Fruit fly (Drosophila melanogaster) whole organism, prepupa: ENCODE results near the gene lap.

ENCODE experiments used
- CG10631 ChIP-seq: fragments of 200-800 bp; sonication (Bioruptor generic); optimal IDR thresholded peaks from 2 replicates; lab custom pipeline; 2016; ENCODE audit warnings: missing biosample characterization, missing genetic modification characterization
- CG10669 ChIP-seq: fragments of 200-800 bp; sonication (Bioruptor generic); optimal IDR thresholded peaks from 3 replicates; lab custom pipeline; 2018; ENCODE audit warnings: missing biosample characterization, mild to moderate bottlenecking, missing genetic modification characterization, moderate library complexity
- CG11762 ChIP-seq: fragments of 200-800 bp; sonication (Bioruptor generic); optimal IDR thresholded peaks from 3 replicates; lab custom pipeline; 2016; ENCODE audit warnings: missing biosample characterization, missing genetic modification characterization; ENCODE audit not compliant: insufficient read depth
- CG1621 ChIP-seq: fragments of 200-800 bp; sonication (Bioruptor generic); optimal IDR thresholded peaks from 3 replicates; lab custom pipeline; 2018; ENCODE audit warnings: missing biosample characterization, mild to moderate bottlenecking, missing genetic modification characterization
- CG16779 ChIP-seq: fragments of 200-800 bp; sonication (Bioruptor generic); optimal IDR thresholded peaks from 3 replicates; lab custom pipeline; 2017; ENCODE audit warnings: missing biosample characterization, mild to moderate bottlenecking, missing genetic modification characterization
- CG3032 ChIP-seq: fragments of 200-800 bp; optimal IDR thresholded peaks from 2 replicates; lab custom pipeline; 2019; ENCODE audit warnings: missing biosample characterization, mild to moderate bottlenecking, missing genetic modification characterization, moderate library complexity
- CG31627 ChIP-seq: fragments of 200-800 bp; sonication (Bioruptor generic); optimal IDR thresholded peaks from 3 replicates; lab custom pipeline; 2016; ENCODE audit warnings: missing biosample characterization, missing genetic modification characterization
- CG32006 ChIP-seq: fragments of 200-800 bp; sonication (Bioruptor generic); optimal IDR thresholded peaks from 3 replicates; lab custom pipeline; 2017; ENCODE audit warnings: missing biosample characterization, mild to moderate bottlenecking, missing genetic modification characterization
- CG34406 ChIP-seq: fragments of 200-800 bp; sonication (Bioruptor generic); optimal IDR thresholded peaks from 3 replicates; lab custom pipeline; 2016; ENCODE audit warnings: missing biosample characterization, missing genetic modification characterization
- CG3919 ChIP-seq: fragments of 200-800 bp; sonication (Bioruptor generic); optimal IDR thresholded peaks from 3 replicates; lab custom pipeline; 2016; ENCODE audit warnings: missing biosample characterization, missing genetic modification characterization
- CG4318 ChIP-seq: fragments of 200-800 bp; sonication (Bioruptor generic); optimal IDR thresholded peaks from 3 replicates; lab custom pipeline; 2017; ENCODE audit warnings: missing biosample characterization, mild to moderate bottlenecking, missing genetic modification characterization
- CG6163 ChIP-seq: fragments of 200-800 bp; sonication (Bioruptor generic); IDR thresholded peaks from 3 replicates; pipeline ENCODE4 v1.3.6; 2022; ENCODE audit warnings: missing biosample characterization, missing genetic modification characterization
- CG6792 ChIP-seq: fragments of 200-800 bp; sonication (Bioruptor generic); optimal IDR thresholded peaks from 3 replicates; lab custom pipeline; 2016; ENCODE audit warnings: missing biosample characterization, missing genetic modification characterization
- CG6808 ChIP-seq: fragments of 200-800 bp; sonication (Bioruptor generic); optimal IDR thresholded peaks from 3 replicates; lab custom pipeline; 2017; ENCODE audit warnings: missing biosample characterization, missing genetic modification characterization, mild to moderate bottlenecking, moderate library complexity, missing genetic modification reagents
- CG6854 ChIP-seq: fragments of 200-800 bp; sonication (Bioruptor generic); optimal IDR thresholded peaks from 2 replicates; lab custom pipeline; 2017; ENCODE audit warnings: missing biosample characterization, mild to moderate bottlenecking, missing genetic modification characterization
- CG7368 ChIP-seq: fragments of 200-800 bp; sonication (Bioruptor generic); optimal IDR thresholded peaks from 3 replicates; lab custom pipeline; 2016; ENCODE audit warnings: missing biosample characterization, missing genetic modification characterization
- CG8119 ChIP-seq: fragments of 200-800 bp; sonication (Bioruptor generic); IDR thresholded peaks from 3 replicates; pipeline ENCODE4 v1.3.6; 2022; ENCODE audit warnings: missing biosample characterization, missing genetic modification characterization
- CG8632 ChIP-seq: fragments of 200-800 bp; sonication (Bioruptor generic); optimal IDR thresholded peaks from 3 replicates; lab custom pipeline; 2016; ENCODE audit warnings: missing biosample characterization, missing genetic modification characterization
- CG9139 ChIP-seq: fragments of 200-800 bp; sonication (Bioruptor generic); optimal IDR thresholded peaks from 3 replicates; lab custom pipeline; 2017; ENCODE audit warnings: missing biosample characterization, mild to moderate bottlenecking, missing genetic modification characterization
- Eip75B ChIP-seq: fragments of 200-800 bp; sonication (Bioruptor generic); optimal IDR thresholded peaks from 3 replicates; lab custom pipeline; 2016; ENCODE audit warnings: missing biosample characterization, missing genetic modification characterization
- Eip78C ChIP-seq: fragments of 200-800 bp; sonication (Bioruptor generic); peaks from one replicate; lab custom pipeline; 2016; ENCODE audit warnings: missing biosample characterization, missing genetic modification characterization
- Ets21C ChIP-seq: fragments of 200-800 bp; sonication (Bioruptor generic); optimal IDR thresholded peaks from 3 replicates; lab custom pipeline; 2016; ENCODE audit warnings: missing biosample characterization, missing genetic modification characterization
- Ets96B ChIP-seq: fragments of 200-800 bp; optimal IDR thresholded peaks from 2 replicates; lab custom pipeline; 2019; ENCODE audit warnings: missing biosample characterization, mild to moderate bottlenecking, missing genetic modification characterization, moderate library complexity
- Hr38 ChIP-seq: sonication (Bioruptor generic); optimal IDR thresholded peaks from 2 replicates; lab custom pipeline; 2016; ENCODE audit warnings: missing biosample characterization, missing genetic modification characterization
- Hr4 ChIP-seq: fragments of 200-800 bp; sonication (Bioruptor generic); optimal IDR thresholded peaks from 3 replicates; lab custom pipeline; 2016; ENCODE audit warnings: missing biosample characterization, missing genetic modification characterization
- Lpt ChIP-seq: fragments of 200-800 bp; sonication (Bioruptor generic); optimal IDR thresholded peaks from 3 replicates; lab custom pipeline; 2016; ENCODE audit warnings: missing biosample characterization, missing genetic modification characterization
- Met ChIP-seq: fragments of 200-800 bp; sonication (Bioruptor generic); optimal IDR thresholded peaks from 3 replicates; lab custom pipeline; 2016; ENCODE audit warnings: missing biosample characterization, missing genetic modification characterization
- OdsH ChIP-seq: fragments of 200-800 bp; sonication (Bioruptor generic); optimal IDR thresholded peaks from 3 replicates; lab custom pipeline; 2016; ENCODE audit warnings: missing biosample characterization, missing genetic modification characterization
- Smox ChIP-seq: fragments of 200-800 bp; sonication (Bioruptor generic); optimal IDR thresholded peaks from 3 replicates; lab custom pipeline; 2016; ENCODE audit warnings: missing biosample characterization, missing genetic modification characterization
- Sox102F ChIP-seq: fragments of 200-800 bp; sonication (Bioruptor generic); optimal IDR thresholded peaks from 2 replicates; lab custom pipeline; 2016; ENCODE audit warnings: missing biosample characterization, mild to moderate bottlenecking, missing genetic modification characterization
- Sox14 ChIP-seq: fragments of 200-800 bp; sonication (Bioruptor generic); optimal IDR thresholded peaks from 3 replicates; lab custom pipeline; 2016; ENCODE audit warnings: missing biosample characterization, missing genetic modification characterization
- achi ChIP-seq: fragments of 200-800 bp; sonication (Bioruptor generic); optimal IDR thresholded peaks from 3 replicates; lab custom pipeline; 2016; ENCODE audit warnings: missing biosample characterization, missing genetic modification characterization
- acj6 ChIP-seq: fragments of 200-800 bp; sonication (Bioruptor generic); optimal IDR thresholded peaks from 3 replicates; lab custom pipeline; 2016; ENCODE audit warnings: missing biosample characterization, missing genetic modification characterization
- dac ChIP-seq: fragments of 200-800 bp; sonication (Bioruptor generic); optimal IDR thresholded peaks from 2 replicates; lab custom pipeline; 2017; ENCODE audit warnings: missing biosample characterization, mild to moderate bottlenecking, missing genetic modification characterization
- dsx ChIP-seq: fragments of 200-800 bp; optimal IDR thresholded peaks from 3 replicates; lab custom pipeline; 2019; ENCODE audit warnings: missing biosample characterization, mild to moderate bottlenecking, missing genetic modification characterization, moderate library complexity; ENCODE audit not compliant: poor library complexity, severe bottlenecking
- eg ChIP-seq: fragments of 200-800 bp; sonication (Bioruptor generic); IDR thresholded peaks from 3 replicates; pipeline ENCODE4 v1.3.6; 2022; ENCODE audit warnings: missing biosample characterization, missing genetic modification characterization
- esn ChIP-seq: fragments of 200-800 bp; sonication (Bioruptor generic); optimal IDR thresholded peaks from 2 replicates; lab custom pipeline; 2016; ENCODE audit warnings: missing biosample characterization, mild to moderate bottlenecking, missing genetic modification characterization, moderate library complexity
- fd85E ChIP-seq: fragments of 200-800 bp; sonication (Bioruptor generic); optimal IDR thresholded peaks from 3 replicates; lab custom pipeline; 2016; ENCODE audit warnings: missing biosample characterization, missing genetic modification characterization
- fkh ChIP-seq: fragments of 200-800 bp; sonication (Bioruptor generic); optimal IDR thresholded peaks from 3 replicates; lab custom pipeline; 2017; ENCODE audit warnings: missing biosample characterization, mild to moderate bottlenecking, missing genetic modification characterization, moderate library complexity
- salr ChIP-seq, 2 experiments: fragments of 200-800 bp; sonication (Bioruptor generic); optimal IDR thresholded peaks; 3 replicates each; lab custom pipeline; 2016 to 2018; ENCODE audit warnings: missing biosample characterization in 2 of 2, missing genetic modification characterization in 2 of 2, mild to moderate bottlenecking in 1 of 2
- spab ChIP-seq: fragments of 200-800 bp; sonication (Bioruptor generic); optimal IDR thresholded peaks from 2 replicates; lab custom pipeline; 2017; ENCODE audit warnings: missing biosample characterization, mild to moderate bottlenecking, missing genetic modification characterization, missing genetic modification reagents
- ss ChIP-seq, 2 experiments: fragments of 200-800 bp; sonication (Bioruptor generic); optimal IDR thresholded peaks; 2 replicates in 1 of 2; 3 replicates in 1 of 2; lab custom pipeline; 2017 to 2018; ENCODE audit warnings: mild to moderate bottlenecking in 2 of 2, missing biosample characterization in 2 of 2, missing genetic modification characterization in 2 of 2, moderate library complexity in 1 of 2
- svp ChIP-seq: fragments of 200-800 bp; sonication (Bioruptor generic); peaks from one replicate; lab custom pipeline; 2016; ENCODE audit warnings: missing biosample characterization, missing genetic modification characterization
- topi ChIP-seq: fragments of 200-800 bp; sonication (Bioruptor generic); optimal IDR thresholded peaks from 3 replicates; lab custom pipeline; 2016; ENCODE audit warnings: missing biosample characterization, missing genetic modification characterization
- vri ChIP-seq: fragments of 200-800 bp; sonication (Bioruptor generic); optimal IDR thresholded peaks from 3 replicates; lab custom pipeline; 2016; ENCODE audit warnings: missing biosample characterization, mild to moderate bottlenecking, missing genetic modification characterization

The lap gene

DNA sequence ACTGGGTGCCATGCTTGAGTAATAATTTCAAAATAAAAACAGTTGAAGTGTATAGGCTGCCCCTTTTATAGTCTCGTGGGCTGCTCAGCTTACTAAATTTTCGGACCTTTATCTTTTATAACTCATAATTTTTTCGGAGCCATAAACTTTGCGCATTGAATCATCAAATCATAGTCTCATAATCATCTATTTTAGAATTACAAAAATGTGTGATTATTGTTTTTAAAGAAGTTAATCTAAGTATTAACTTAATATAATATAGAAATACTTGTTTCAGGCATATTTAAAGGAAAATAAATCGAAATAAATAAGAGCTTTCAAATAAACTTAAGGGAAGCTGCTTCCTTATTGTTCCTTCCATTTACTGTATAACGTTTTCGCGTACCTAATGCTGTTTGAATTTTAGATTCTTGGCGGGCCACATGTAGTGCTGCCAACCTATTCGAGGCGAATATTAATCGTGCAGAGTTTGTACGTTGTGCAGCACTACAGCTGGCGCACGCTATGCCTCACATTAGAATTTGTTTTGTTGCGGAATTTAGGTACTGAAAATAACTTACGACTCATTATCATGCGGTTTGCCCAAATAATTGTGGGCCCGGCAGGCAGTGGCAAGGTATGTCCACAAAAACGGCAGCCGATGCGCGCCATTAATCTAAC, 42.4 kb upstream of the lap start, which contains the start of the genes CG14610 and CG2656 (continued):
- no peak for TF ChIP-seq CG6808 (GFP tag; lab: Kevin White, UChicago)
- no peak for TF ChIP-seq CG1621 (tag; lab: Kevin White, UChicago)
- TF ChIP-seq Hr38 (GFP tag; lab: Kevin White, UChicago) = no peak
- TF ChIP-seq CG10631 (GFP tag; lab: Kevin White, UChicago) = peak; percentile 75
- no peak for TF ChIP-seq CG11762 (GFP tag; lab: Kevin White, UChicago)
- no peak for TF ChIP-seq CG4318 (GFP tag; lab: Kevin White, UChicago)
- no peak for TF ChIP-seq svp (GFP tag; lab: Kevin White, UChicago)
- no peak for TF ChIP-seq CG6163 (GFP tag; lab: Robert Waterston, UW)
- no peak for TF ChIP-seq Ets96B (tag; lab: Kevin White, UChicago)
- peak; percentile 36 for TF ChIP-seq CG3032
- no peak for TF ChIP-seq CG16779 (tag; lab: Kevin White, UChicago)
- TF ChIP-seq dsx (GFP tag; lab: Kevin White, UChicago) = no peak
- TF ChIP-seq, all 60 proteins: peak for 25

dm6 chr3R:7150544-7151406, 36.0 kb upstream of the lap start, which contains the start of the genes gfzf and Sas-4:
TSS of gene gfzf (minus strand) at chr3R:7150968.
TSS of gene Sas-4 (plus strand) at chr3R:7151367.
- TF ChIP-seq Ets21C (no peak), Lpt (peak; percentile 20), svp (GFP tag; lab: Kevin White, UChicago) (no peak), CG10669 (GFP tag; lab: Kevin White, UChicago) (no peak), achi (no peak), Sox14 (GFP tag; lab: Kevin White, UChicago) (peak; percentile 69), Smox (GFP tag; lab: Kevin White, UChicago) (no peak), Ets96B (tag; lab: Kevin White, UChicago) (peak; percentile 21), spab (GFP tag; lab: Kevin White, UChicago) (no peak), CG11762 (GFP tag; lab: Kevin White, UChicago) (peak; percentile 14), CG3032 (peak; percentile 72), CG6792 (GFP tag; lab: Kevin White, UChicago) (no peak), OdsH (GFP tag; lab: Kevin White, UChicago) (peak; percentile 73), Eip78C (GFP tag; lab: Kevin White, UChicago) (peak; percentile 80), fkh (no peak), CG1621 (tag; lab: Kevin White, UChicago) (peak; percentile 20), CG6163 (GFP tag; lab: Robert Waterston, UW) (peak; percentile 75), Sox102F (no peak), acj6 (GFP tag; lab: Kevin White, UChicago) (peak; percentile 70), salr (GFP tag; optimal IDR thresholded peaks at IDR 0.05; lab: Kevin White, UChicago) (peak in 1 of 2 experiments; percentile 6), esn (GFP tag; lab: Kevin White, UChicago) (peak; percentile 73), topi (GFP tag; lab: Kevin White, UChicago) (no peak), fd85E (GFP tag; lab: Kevin White, UChicago) (no peak), CG7368 (GFP tag; lab: Kevin White, UChicago) (peak; percentile 35), CG34406 (peak; percentile 66), CG32006 (peak; percentile 77), Hr4 (GFP tag; lab: Kevin White, UChicago) (no peak), CG3919 (GFP tag; lab: Kevin White, UChicago) (no peak), dsx (GFP tag; lab: Kevin White, UChicago) (no peak), ss (GFP tag; optimal IDR thresholded peaks at IDR 0.05; lab: Kevin White, UChicago) (no peak), CG31627 (peak; percentile 73), dac (GFP tag; lab: Kevin White, UChicago) (peak; percentile 41), vri (GFP tag; lab: Kevin White, UChicago) (no peak), CG8632 (GFP tag; lab: Kevin White, UChicago) (peak; percentile 59), eg (GFP tag; lab: Robert Waterston, UW) (peak; percentile 71; the same call in 2 of the 3 replicates), CG4318 (GFP tag; lab: Kevin White, UChicago) (no peak), Met (GFP tag; lab: Kevin White, UChicago) (no peak), CG6854 (GFP tag; lab: Kevin White, UChicago) (no peak), CG9139 (GFP tag; lab: Kevin White, UChicago) (no peak), Eip75B (GFP tag; lab: Kevin White, UChicago) (no peak), CG8119 (peak; percentile 54; the same call in 1 of the 3 replicates)
